Worm (Caenorhabditis elegans) whole organism, L4 larva: ENCODE data around the gene T03F6.9.

Experiments
- F10B5.3 ChIP-seq: sonication (generic microtip); optimal IDR thresholded peaks from 2 replicates; lab custom pipeline; 2016; ENCODE audit warnings: mild to moderate bottlenecking, missing genetic modification characterization, missing compliant biosample characterization
- F26F4.8 ChIP-seq: fragments of 200-800 bp; sonication (Bioruptor generic); conservative IDR thresholded peaks from 2 replicates; pipeline ENCODE4 v1.3.6; 2022; ENCODE audit warnings: missing genetic modification characterization, missing compliant biosample characterization
- F49E8.2 ChIP-seq: sonication (generic microtip); optimal IDR thresholded peaks from 2 replicates; lab custom pipeline; 2016; ENCODE audit warnings: missing compliant biosample characterization, mild to moderate bottlenecking, missing genetic modification characterization, borderline replicate concordance
- R02D3.7 ChIP-seq: fragments of 150-350 bp; sonication (generic microtip); optimal IDR thresholded peaks from 3 replicates; lab custom pipeline; 2014; ENCODE audit warnings: missing biosample characterization, missing genetic modification characterization
- T20F7.1 ChIP-seq: fragments of 200-800 bp; sonication (Bioruptor generic); optimal IDR thresholded peaks from 2 replicates; lab custom pipeline; 2018; ENCODE audit warnings: mild to moderate bottlenecking, missing genetic modification characterization, missing compliant biosample characterization
- Y5F2A.4 ChIP-seq: fragments of 200-800 bp; sonication (Bioruptor generic); optimal IDR thresholded peaks from 2 replicates; lab custom pipeline; 2018; ENCODE audit warnings: mild to moderate bottlenecking, missing genetic modification characterization, missing compliant biosample characterization
- aly-2 ChIP-seq: sonication (generic microtip); optimal IDR thresholded peaks from 2 replicates; lab custom pipeline; 2018; ENCODE audit warnings: missing biosample characterization, missing genetic modification characterization
- ceh-20 ChIP-seq: fragments of 200-800 bp; sonication (Bioruptor generic); IDR thresholded peaks from 2 replicates; pipeline ENCODE4 v1.3.6; 2022; ENCODE audit warnings: missing genetic modification reagents, missing genetic modification characterization, missing compliant biosample characterization
- ceh-28 ChIP-seq: fragments of 150-350 bp; optimal IDR thresholded peaks from 2 replicates; lab custom pipeline; 2014; ENCODE audit warnings: missing biosample characterization, missing genetic modification reagents, missing genetic modification characterization
- ceh-32 ChIP-seq: sonication (generic microtip); optimal IDR thresholded peaks from 2 replicates; lab custom pipeline; 2016; ENCODE audit warnings: mild to moderate bottlenecking, missing genetic modification characterization, missing compliant biosample characterization; ENCODE audit not compliant: poor library complexity
- ceh-44 ChIP-seq: fragments of 200-800 bp; sonication (Bioruptor generic); IDR thresholded peaks from 2 replicates; pipeline ENCODE4 v1.3.6; 2022; ENCODE audit warnings: missing genetic modification reagents, missing genetic modification characterization, missing compliant biosample characterization
- cey-2 ChIP-seq: sonication (generic microtip); optimal IDR thresholded peaks from 3 replicates; lab custom pipeline; 2017; ENCODE audit warnings: missing genetic modification characterization, mild to moderate bottlenecking, missing compliant biosample characterization, antibody characterized with exemption, borderline replicate concordance; ENCODE audit not compliant: insufficient read depth
- daf-16 ChIP-seq, 3 experiments: sonication (generic microtip); optimal IDR thresholded peaks; 2 replicates each; lab custom pipeline; 2016 to 2017; ENCODE audit warnings: missing genetic modification characterization in 3 of 3, missing genetic modification reagents in 3 of 3, mild to moderate bottlenecking in 2 of 3, missing compliant biosample characterization in 2 of 3, missing biosample characterization in 1 of 3, moderate library complexity in 1 of 3
- daf-8 ChIP-seq: fragments of 200-800 bp; sonication (Bioruptor generic); IDR thresholded peaks from 2 replicates; pipeline ENCODE4 v1.3.6; 2022; ENCODE audit warnings: missing genetic modification characterization, missing compliant biosample characterization
- dmd-6 ChIP-seq: fragments of 200-800 bp; sonication (Bioruptor generic); IDR thresholded peaks from 2 replicates; pipeline ENCODE4 v1.3.6; 2022; ENCODE audit warnings: missing genetic modification reagents, missing genetic modification characterization, missing compliant biosample characterization
- dmd-9 ChIP-seq: fragments of 200-800 bp; sonication (Bioruptor generic); IDR thresholded peaks from 2 replicates; pipeline ENCODE4 v1.3.6; 2022; ENCODE audit warnings: missing genetic modification reagents, missing genetic modification characterization, missing compliant biosample characterization
- duxl-1 ChIP-seq: sonication (generic microtip); optimal IDR thresholded peaks from 2 replicates; lab custom pipeline; 2016; ENCODE audit warnings: mild to moderate bottlenecking, missing genetic modification characterization, moderate library complexity, missing compliant biosample characterization; ENCODE audit not compliant: poor library complexity
- dve-1 ChIP-seq: sonication (generic microtip); optimal IDR thresholded peaks from 2 replicates; lab custom pipeline; 2017; ENCODE audit warnings: antibody characterized with exemption, mild to moderate bottlenecking, missing genetic modification characterization, missing compliant biosample characterization; ENCODE audit not compliant: insufficient read depth
- fos-1 ChIP-seq: fragments of 150-350 bp; optimal IDR thresholded peaks from 2 replicates; lab custom pipeline; 2014; ENCODE audit warnings: missing biosample characterization, missing genetic modification characterization
- gei-8 ChIP-seq: fragments of 200-800 bp; sonication (Bioruptor generic); optimal IDR thresholded peaks from 2 replicates; lab custom pipeline; 2018; ENCODE audit warnings: mild to moderate bottlenecking, missing genetic modification characterization, missing compliant biosample characterization
- hlh-11 ChIP-seq: fragments of 200-800 bp; sonication (Bioruptor generic); optimal IDR thresholded peaks from 2 replicates; lab custom pipeline; 2018; ENCODE audit warnings: mild to moderate bottlenecking, missing genetic modification characterization, missing compliant biosample characterization
- hlh-30 ChIP-seq: sonication (generic microtip); optimal IDR thresholded peaks from 2 replicates; lab custom pipeline; 2017; ENCODE audit warnings: antibody characterized with exemption, mild to moderate bottlenecking, missing genetic modification characterization, missing compliant biosample characterization; ENCODE audit not compliant: insufficient read depth
- jun-1 ChIP-seq: fragments of 150-350 bp; optimal IDR thresholded peaks from 2 replicates; lab custom pipeline; 2014; ENCODE audit warnings: missing biosample characterization, missing genetic modification reagents, missing genetic modification characterization
- lin-38 ChIP-seq: fragments of 200-800 bp; sonication (Bioruptor generic); IDR thresholded peaks from 2 replicates; pipeline ENCODE4 v1.3.6; 2022; ENCODE audit warnings: missing genetic modification reagents, missing genetic modification characterization, missing compliant biosample characterization
- lin-39 ChIP-seq: fragments of 150-350 bp; optimal IDR thresholded peaks from 2 replicates; lab custom pipeline; 2014; ENCODE audit warnings: missing biosample characterization, missing genetic modification reagents, missing genetic modification characterization
- lir-3 ChIP-seq: sonication (generic microtip); optimal IDR thresholded peaks from 2 replicates; lab custom pipeline; 2016; ENCODE audit warnings: mild to moderate bottlenecking, missing genetic modification characterization, missing compliant biosample characterization
- lsy-2 ChIP-seq, 2 experiments: fragments of 150-350 bp in 1 of 2; sonication (generic microtip) in 1 of 2; optimal IDR thresholded peaks; 2 replicates each; lab custom pipeline; 2014 to 2017; ENCODE audit warnings: missing biosample characterization in 2 of 2, missing genetic modification characterization in 2 of 2
- madf-5 ChIP-seq, 2 experiments: fragments of 200-800 bp; sonication (Bioruptor generic); IDR thresholded peaks; 2 replicates each; pipeline ENCODE4 v1.3.6; 2022; ENCODE audit warnings: missing compliant biosample characterization in 2 of 2, missing genetic modification characterization in 2 of 2
- madf-9 ChIP-seq: fragments of 200-800 bp; sonication (Bioruptor generic); conservative IDR thresholded peaks from 2 replicates; pipeline ENCODE4 v1.3.6; 2022; ENCODE audit warnings: missing genetic modification reagents, missing genetic modification characterization, missing compliant biosample characterization
- mep-1 ChIP-seq: fragments of 150-350 bp; sonication (generic microtip); optimal IDR thresholded peaks from 3 replicates; lab custom pipeline; 2014; ENCODE audit warnings: missing biosample characterization, missing genetic modification characterization
- mxl-2 ChIP-seq: fragments of 200-800 bp; sonication (Bioruptor generic); conservative IDR thresholded peaks from 2 replicates; pipeline ENCODE4 v1.3.6; 2022; ENCODE audit warnings: missing genetic modification reagents, missing genetic modification characterization, missing compliant biosample characterization
- nhr-10 ChIP-seq: fragments of 150-350 bp; optimal IDR thresholded peaks from 2 replicates; lab custom pipeline; 2014; ENCODE audit warnings: missing biosample characterization, missing genetic modification characterization
- nhr-111 ChIP-seq: fragments of 200-800 bp; sonication (Bioruptor generic); optimal IDR thresholded peaks from 2 replicates; lab custom pipeline; 2018; ENCODE audit warnings: mild to moderate bottlenecking, missing genetic modification characterization, missing compliant biosample characterization
- nhr-237 ChIP-seq: sonication (generic microtip); optimal IDR thresholded peaks from 2 replicates; lab custom pipeline; 2017; ENCODE audit warnings: missing biosample characterization, missing genetic modification characterization
- nhr-42 ChIP-seq: fragments of 200-800 bp; sonication (Bioruptor generic); IDR thresholded peaks from 2 replicates; pipeline ENCODE4 v1.3.6; 2022; ENCODE audit warnings: missing genetic modification characterization, missing compliant biosample characterization
- nhr-76 ChIP-seq: fragments of 150-350 bp; optimal IDR thresholded peaks from 2 replicates; lab custom pipeline; 2014; ENCODE audit warnings: missing biosample characterization, missing genetic modification characterization
- pha-4 ChIP-seq, 2 experiments: fragments of 150-350 bp in 1 of 2; fragments of 200-800 bp in 1 of 2; sonication (Bioruptor generic) in 1 of 2; IDR thresholded peaks in 1 of 2; optimal IDR thresholded peaks in 1 of 2; 2 replicates each; pipeline versions ENCODE4 v1.3.6 to Lab custom; 2014 to 2022; ENCODE audit warnings: missing genetic modification characterization in 2 of 2, missing genetic modification reagents in 2 of 2, missing biosample characterization in 1 of 2, missing compliant biosample characterization in 1 of 2
- pqm-1 ChIP-seq: sonication (generic microtip); optimal IDR thresholded peaks from 2 replicates; lab custom pipeline; 2017; ENCODE audit warnings: missing biosample characterization, missing genetic modification characterization
- sdz-12 ChIP-seq: fragments of 200-800 bp; sonication (Bioruptor generic); optimal IDR thresholded peaks from 2 replicates; lab custom pipeline; 2018; ENCODE audit warnings: mild to moderate bottlenecking, missing genetic modification characterization, missing compliant biosample characterization
- skn-1 ChIP-seq: fragments of 150-350 bp; optimal IDR thresholded peaks from 2 replicates; lab custom pipeline; 2014; ENCODE audit warnings: missing biosample characterization, missing genetic modification characterization
- zag-1 ChIP-seq: fragments of 150-350 bp; optimal IDR thresholded peaks from 2 replicates; lab custom pipeline; 2014; ENCODE audit warnings: missing biosample characterization, missing genetic modification characterization
- zip-2 ChIP-seq: fragments of 150-350 bp; optimal IDR thresholded peaks from 2 replicates; lab custom pipeline; 2014; ENCODE audit warnings: missing biosample characterization, missing genetic modification characterization

Gene T03F6.9

DNA sequence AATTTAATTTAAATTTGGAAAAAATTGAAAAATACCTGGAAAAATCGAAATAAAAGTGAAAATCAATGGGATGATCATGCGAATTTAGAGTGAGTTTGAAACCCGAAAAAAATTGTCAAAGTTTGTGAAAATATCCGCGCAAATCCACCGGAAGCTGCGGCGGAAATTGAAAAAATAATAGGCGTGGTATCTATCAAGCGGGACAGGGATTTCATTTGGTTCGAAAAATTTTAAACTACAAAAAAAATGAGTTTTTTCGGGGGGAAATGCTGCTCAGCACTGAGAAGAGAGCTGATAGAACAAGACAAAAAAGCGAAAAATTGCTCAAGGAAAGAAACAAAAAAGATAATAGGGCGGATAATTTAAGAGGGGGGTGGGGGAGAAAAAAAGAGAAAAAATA lies at the start of gene T03F6.9:
TSS of gene T03F6.9 (minus strand) at position 101 of the 400 bp plus-strand sequence.
- TF ChIP-seq zip-2 (tag; lab: Kevin White, UChicago), result no peak
- TF ChIP-seq duxl-1 (tag; lab: Kevin White, UChicago), result no peak
- no peak for TF ChIP-seq nhr-76
- no peak for TF ChIP-seq pqm-1 (tag; lab: Kevin White, UChicago)
- no peak for TF ChIP-seq ceh-20
- TF ChIP-seq madf-9 (GFP tag; lab: Robert Waterston, UW), result no peak
- no peak for TF ChIP-seq dve-1
- TF ChIP-seq gei-8 (GFP tag; lab: Kevin White, UChicago), result no peak
- no peak for TF ChIP-seq pha-4 (GFP tag; IDR thresholded peaks at IDR 0.05; lab: Robert Waterston, UW)
- TF ChIP-seq pha-4 (tag; optimal IDR thresholded peaks at IDR 0.05; lab: Kevin White, UChicago), result no peak

DNA sequence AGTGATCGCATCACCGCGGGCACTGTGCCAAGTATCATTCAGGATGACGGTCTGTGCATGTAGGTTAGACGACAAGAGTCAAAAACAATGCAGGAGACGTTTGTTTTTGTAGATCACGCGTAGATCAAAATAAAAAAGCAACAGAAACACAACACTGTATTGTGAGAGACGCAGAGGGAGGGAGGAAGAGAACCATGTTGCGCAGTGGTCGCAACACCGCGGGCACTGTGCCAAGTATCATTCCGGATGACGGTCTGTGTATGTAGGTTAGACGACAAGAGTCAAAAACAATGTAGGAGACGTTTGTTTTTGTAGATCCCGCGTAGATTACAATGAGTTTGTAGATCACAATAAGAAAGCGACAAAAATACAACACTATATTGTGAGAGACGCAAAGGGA lies 48.1 kb upstream of the T03F6.9 start:
- TF ChIP-seq skn-1 (tag; lab: Kevin White, UChicago), result no peak
- no peak for TF ChIP-seq mep-1 (tag; lab: Kevin White, UChicago)
- TF ChIP-seq mxl-2 (GFP tag; lab: Robert Waterston, UW), result no peak
- no peak for TF ChIP-seq lir-3 (tag; lab: Kevin White, UChicago)
- TF ChIP-seq zip-2 (tag; lab: Kevin White, UChicago), result no peak
- no peak for TF ChIP-seq zag-1 (tag; lab: Kevin White, UChicago)
- no peak for TF ChIP-seq nhr-111 (GFP tag; lab: Kevin White, UChicago)
- no peak for TF ChIP-seq ceh-32 (tag; lab: Kevin White, UChicago)
- no peak for TF ChIP-seq madf-5 (GFP tag; IDR thresholded peaks at IDR 0.05; lab: Robert Waterston, UW)
- TF ChIP-seq nhr-10 (tag; lab: Kevin White, UChicago), result no peak
- TF ChIP-seq, all 104 proteins: peak for 0

DNA sequence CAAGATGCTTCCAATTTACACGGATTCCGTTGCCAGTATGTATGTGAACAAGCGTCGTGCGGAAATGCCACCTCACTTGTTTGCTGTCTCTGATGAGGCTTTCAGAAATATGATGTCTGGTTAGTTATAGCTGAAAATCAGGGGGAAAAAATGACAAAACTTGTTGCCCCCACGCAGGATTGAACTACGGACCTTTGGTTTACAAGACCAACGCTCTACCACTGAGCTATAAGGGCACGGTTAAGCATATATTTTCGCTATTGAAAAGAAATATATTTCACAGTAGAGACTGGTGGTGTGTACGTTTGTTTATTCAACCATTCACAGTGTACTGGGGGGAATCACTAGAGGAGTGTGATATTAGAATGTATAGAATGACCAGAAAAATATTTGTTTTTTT lies 40.3 kb upstream of the T03F6.9 start:
- 0 out of 2 replicates have a peak, but pooled peaks have one; percentile 31 for TF ChIP-seq F26F4.8
- no peak for TF ChIP-seq lir-3 (tag; lab: Kevin White, UChicago)
- no peak for TF ChIP-seq ceh-32 (tag; lab: Kevin White, UChicago)
- TF ChIP-seq gei-8 (GFP tag; lab: Kevin White, UChicago), result no peak
- TF ChIP-seq dmd-9 (GFP tag; lab: Robert Waterston, UW), result no peak
- TF ChIP-seq hlh-30, result no peak
- no peak for TF ChIP-seq ceh-20
- TF ChIP-seq lin-38 (GFP tag; lab: Robert Waterston, UW), result no peak
- TF ChIP-seq cey-2, result no peak
- TF ChIP-seq R02D3.7 (tag; lab: Kevin White, UChicago), result no peak
- no peak for TF ChIP-seq jun-1
- TF ChIP-seq pqm-1 (tag; lab: Kevin White, UChicago), result no peak
- peak; percentile 3 for TF ChIP-seq zip-2 (tag; lab: Kevin White, UChicago)
- TF ChIP-seq ceh-28 (tag; lab: Kevin White, UChicago), result no peak
- no peak for TF ChIP-seq nhr-42 (GFP tag; lab: Robert Waterston, UW)
- TF ChIP-seq madf-9 (GFP tag; lab: Robert Waterston, UW), result no peak; the same call in 1 of the 2 replicates
- TF ChIP-seq T20F7.1 (GFP tag; lab: Kevin White, UChicago), result no peak
- no peak for TF ChIP-seq dmd-6 (GFP tag; lab: Robert Waterston, UW)
- TF ChIP-seq sdz-12 (GFP tag; lab: Kevin White, UChicago), result no peak
- no peak for TF ChIP-seq aly-2 (tag; lab: Kevin White, UChicago)
- no peak for TF ChIP-seq nhr-111 (GFP tag; lab: Kevin White, UChicago)
- TF ChIP-seq lsy-2 (tag; optimal IDR thresholded peaks at IDR 0.05; lab: Kevin White, UChicago), result no peak
- peak; percentile 41; the same call in 1 of the 2 replicates for TF ChIP-seq ceh-44 (GFP tag; lab: Robert Waterston, UW)
- no peak for TF ChIP-seq zag-1 (tag; lab: Kevin White, UChicago)
- no peak for TF ChIP-seq madf-5 (GFP tag; IDR thresholded peaks at IDR 0.05; lab: Robert Waterston, UW)
- TF ChIP-seq skn-1 (tag; lab: Kevin White, UChicago), result no peak
- 0 out of 2 replicates have a peak, but pooled peaks have one; percentile 31 for TF ChIP-seq pha-4 (GFP tag; IDR thresholded peaks at IDR 0.05; lab: Robert Waterston, UW)
- TF ChIP-seq pha-4 (tag; optimal IDR thresholded peaks at IDR 0.05; lab: Kevin White, UChicago), result no peak
- no peak for TF ChIP-seq nhr-10 (tag; lab: Kevin White, UChicago)
- no peak for TF ChIP-seq duxl-1 (tag; lab: Kevin White, UChicago)
- peak; percentile 28 for TF ChIP-seq F49E8.2 (tag; lab: Kevin White, UChicago)
- TF ChIP-seq daf-16 (GFP tag; optimal IDR thresholded peaks at IDR 0.05; lab: Kevin White, UChicago), result peak in 1 of 2 experiments; percentile 42
- TF ChIP-seq daf-16 (tag; optimal IDR thresholded peaks at IDR 0.05; lab: Kevin White, UChicago), result no peak
- TF ChIP-seq mxl-2 (GFP tag; lab: Robert Waterston, UW), result no peak
- no peak for TF ChIP-seq Y5F2A.4 (GFP tag; lab: Kevin White, UChicago)
- TF ChIP-seq nhr-237, result no peak
- TF ChIP-seq F10B5.3 (tag; lab: Kevin White, UChicago), result no peak
- no peak for TF ChIP-seq lin-39 (tag; lab: Kevin White, UChicago)
- no peak for TF ChIP-seq fos-1 (tag; lab: Kevin White, UChicago)
- no peak for TF ChIP-seq hlh-11 (tag; lab: Kevin White, UChicago)
- TF ChIP-seq nhr-76, result no peak
- TF ChIP-seq daf-8 (GFP tag; lab: Robert Waterston, UW), result no peak
